Fruit fly (Drosophila melanogaster): ENCODE measurements around the gene Nmdmc.

Nmdmc gene

DNA sequence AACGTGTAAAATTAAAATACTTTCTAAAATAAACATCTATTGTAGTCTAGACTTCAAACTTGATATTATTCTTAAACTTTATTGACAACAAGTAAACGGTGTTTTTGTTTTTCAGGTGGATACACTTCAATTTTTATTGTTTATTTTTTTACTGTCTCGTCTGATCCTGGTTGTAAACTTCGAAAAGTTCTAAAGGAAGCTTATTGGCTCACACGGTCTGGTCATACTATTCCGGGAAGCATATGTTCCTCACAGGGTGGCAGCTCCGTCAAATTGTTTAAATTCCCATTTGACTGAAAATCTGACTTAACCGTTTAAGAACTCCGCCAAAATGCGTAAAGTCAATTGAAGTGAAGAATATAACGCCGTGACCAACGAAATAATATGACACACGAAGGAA, 42.2 kb downstream of the Nmdmc start, which contains the start of gene CG11983 (continued):
- TF ChIP-seq rib (GFP tag; IDR thresholded peaks at IDR 0.05) = no peak
- no peak for TF ChIP-seq CG18011 (GFP tag; optimal IDR thresholded peaks at IDR 0.05)
- TF ChIP-seq CG1792 (GFP tag; optimal IDR thresholded peaks at IDR 0.05) = no peak
- TF ChIP-seq Blimp-1 (GFP tag; optimal IDR thresholded peaks at IDR 0.05) = no peak
- no peak for TF ChIP-seq CG18476 (GFP tag; optimal IDR thresholded peaks at IDR 0.05)
- TF ChIP-seq Rx (GFP tag; IDR thresholded peaks at IDR 0.05) = no peak
- no peak for TF ChIP-seq gt (GFP tag; IDR thresholded peaks at IDR 0.05)
- TF ChIP-seq slbo (GFP tag; IDR thresholded peaks at IDR 0.05) = no peak
- TF ChIP-seq Oli (tag; optimal IDR thresholded peaks at IDR 0.05) = no peak
- no peak for TF ChIP-seq ato (GFP tag; IDR thresholded peaks at IDR 0.05; ENCODE audit: partially characterized antibody)
- peak; percentile 56 for TF ChIP-seq CG1603 (tag; optimal IDR thresholded peaks at IDR 0.05)
- TF ChIP-seq ara (GFP tag; IDR thresholded peaks at IDR 0.05) = no peak
- no peak for TF ChIP-seq CG6272 (GFP tag; IDR thresholded peaks at IDR 0.05)
- peak; percentile 70 for TF ChIP-seq sd (tag; optimal IDR thresholded peaks at IDR 0.05)
- no peak for TF ChIP-seq CG4424 (GFP tag; optimal IDR thresholded peaks at IDR 0.05)
- no peak for TF ChIP-seq Gsc (GFP tag; IDR thresholded peaks at IDR 0.05)
- peak; percentile 55 for TF ChIP-seq CTCF (GFP tag; optimal IDR thresholded peaks at IDR 0.05)
- TF ChIP-seq Poxn (GFP tag; IDR thresholded peaks at IDR 0.05) = no peak
- TF ChIP-seq pum (GFP tag; optimal IDR thresholded peaks at IDR 0.05) = no peak
- TF ChIP-seq HmgD (GFP tag; optimal IDR thresholded peaks at IDR 0.05) = no peak
- no peak for TF ChIP-seq CG4707 (GFP tag; optimal IDR thresholded peaks at IDR 0.05)
- TF ChIP-seq CG12155 (GFP tag; optimal IDR thresholded peaks at IDR 0.05) = peak; percentile 24
- no peak for TF ChIP-seq CG7372 (GFP tag; IDR thresholded peaks at IDR 0.05)
- TF ChIP-seq Stat92E (GFP tag; optimal IDR thresholded peaks at IDR 0.05) = peak in 1 of 3 experiments; percentile 79
- no peak for TF ChIP-seq Atf6 (GFP tag; IDR thresholded peaks at IDR 0.05)
- no peak for TF ChIP-seq maf-S (GFP tag; optimal IDR thresholded peaks at IDR 0.05)
- TF ChIP-seq CG3281 (GFP tag; optimal IDR thresholded peaks at IDR 0.05) = no peak
- TF ChIP-seq MESR4 (GFP tag; optimal IDR thresholded peaks at IDR 0.05) = peak; percentile 18
- TF ChIP-seq Adf1 (GFP tag; IDR thresholded peaks at IDR 0.05) = no peak
- no peak for TF ChIP-seq Ada2b (GFP tag; IDR thresholded peaks at IDR 0.05)
- TF ChIP-seq HLHmδ (GFP tag; optimal IDR thresholded peaks at IDR 0.05) = no peak
- no peak for TF ChIP-seq CG4820 (GFP tag; optimal IDR thresholded peaks at IDR 0.05)
- no peak for TF ChIP-seq Kr (GFP tag; optimal IDR thresholded peaks at IDR 0.05)
- TF ChIP-seq bab2 (GFP tag; optimal IDR thresholded peaks at IDR 0.05) = no peak
- TF ChIP-seq Pdp1 (GFP tag; optimal IDR thresholded peaks at IDR 0.05) = peak in 1 of 2 experiments; percentile 6
- no peak for TF ChIP-seq CG4730 (GFP tag; IDR thresholded peaks at IDR 0.05)
- TF ChIP-seq br (optimal IDR thresholded peaks at IDR 0.05) = no peak
- TF ChIP-seq gfzf (GFP tag; optimal IDR thresholded peaks at IDR 0.05) = peak; percentile 81
- TF ChIP-seq CG31365 (tag; optimal IDR thresholded peaks at IDR 0.05) = no peak
- no peak for TF ChIP-seq Sry-β (GFP tag; optimal IDR thresholded peaks at IDR 0.05)
- no peak for TF ChIP-seq Hsf (GFP tag; optimal IDR thresholded peaks at IDR 0.05)
- TF ChIP-seq stwl (tag; optimal IDR thresholded peaks at IDR 0.05) = peak; percentile 41
- TF ChIP-seq Doc2 (GFP tag; IDR thresholded peaks at IDR 0.05) = no peak
- TF ChIP-seq Myb (GFP tag; optimal IDR thresholded peaks at IDR 0.05) = peak; percentile 95
- peak; percentile 42; the same call in 1 of the 2 replicates for TF ChIP-seq CG3847 (GFP tag; IDR thresholded peaks at IDR 0.05)
- no peak for TF ChIP-seq CG2199 (GFP tag; IDR thresholded peaks at IDR 0.05)
- TF ChIP-seq luna (GFP tag; optimal IDR thresholded peaks at IDR 0.05) = no peak
- TF ChIP-seq eve (GFP tag; optimal IDR thresholded peaks at IDR 0.05) = no peak
- TF ChIP-seq Dek (tag; optimal IDR thresholded peaks at IDR 0.05) = peak; percentile 29
- peak; percentile 31 for TF ChIP-seq CG2116 (GFP tag; optimal IDR thresholded peaks at IDR 0.05)
- TF ChIP-seq dmrt11E (tag; optimal IDR thresholded peaks at IDR 0.05) = no peak
- TF ChIP-seq vfl (GFP tag; optimal IDR thresholded peaks at IDR 0.05) = no peak
- TF ChIP-seq tup (GFP tag; optimal IDR thresholded peaks at IDR 0.05) = no peak

All from whole organism, embryonic.